Fruit fly (Drosophila melanogaster): Measurements from ENCODE around the gene Sec20.

DNA sequence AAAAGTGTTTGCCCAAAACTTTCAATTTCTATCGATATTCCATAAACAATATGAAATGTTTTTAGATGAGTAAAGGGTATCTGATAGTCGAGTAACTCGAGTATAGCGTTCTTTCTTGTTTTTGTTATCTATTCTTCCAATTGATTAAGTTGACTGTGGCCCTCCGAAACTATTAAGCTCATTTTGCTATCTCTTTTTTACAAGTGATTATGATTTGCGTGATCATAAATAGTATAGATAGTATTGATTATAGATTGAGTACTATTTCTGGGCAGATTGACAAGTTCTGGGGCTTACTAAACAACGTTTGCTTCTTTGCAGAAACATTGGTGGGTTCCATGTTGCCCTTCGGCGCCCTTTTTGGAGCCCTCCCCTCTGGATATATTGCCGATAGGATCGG, 12.2 kb upstream of the Sec20 start:
- TF ChIP-seq pad (GFP tag; optimal IDR thresholded peaks at IDR 0.05) = no peak
- TF ChIP-seq Crg-1 (GFP tag; optimal IDR thresholded peaks at IDR 0.05) = no peak
- no peak for TF ChIP-seq CG12768 (GFP tag; optimal IDR thresholded peaks at IDR 0.05)
- TF ChIP-seq Hr96 (GFP tag; optimal IDR thresholded peaks at IDR 0.05) = no peak
- TF ChIP-seq CG7045 (GFP tag; optimal IDR thresholded peaks at IDR 0.05) = no peak
- no peak for TF ChIP-seq cnc (optimal IDR thresholded peaks at IDR 0.05)
- TF ChIP-seq ovo (GFP tag; optimal IDR thresholded peaks at IDR 0.05) = no peak
- TF ChIP-seq toe (GFP tag; optimal IDR thresholded peaks at IDR 0.05) = no peak

Data from whole organism, adult.